Worm (Caenorhabditis elegans) whole organism, L2 larva: Measurements from ENCODE around the gene C46C2.7.

Source experiments
- C34F6.9 ChIP-seq: fragments of 150-350 bp; optimal IDR thresholded peaks from 2 replicates; lab custom pipeline; 2014; ENCODE audit warnings: missing biosample characterization, missing genetic modification characterization
- F13H6.1 ChIP-seq: sonication (generic microtip); optimal IDR thresholded peaks from 2 replicates; lab custom pipeline; 2016; ENCODE audit warnings: missing genetic modification characterization, missing compliant biosample characterization
- Y55F3AM.14 ChIP-seq: fragments of 200-800 bp; sonication (Bioruptor generic); optimal IDR thresholded peaks from 2 replicates; lab custom pipeline; 2018; ENCODE audit warnings: mild to moderate bottlenecking, missing genetic modification characterization, missing compliant biosample characterization
- ZK546.5 ChIP-seq: sonication (generic microtip); optimal IDR thresholded peaks from 2 replicates; lab custom pipeline; 2017; ENCODE audit warnings: missing biosample characterization, missing genetic modification characterization
- crh-2 ChIP-seq: sonication (generic microtip); optimal IDR thresholded peaks from 2 replicates; lab custom pipeline; 2017; ENCODE audit warnings: missing biosample characterization, missing genetic modification characterization
- dmd-4 ChIP-seq: sonication (generic microtip); optimal IDR thresholded peaks from 2 replicates; lab custom pipeline; 2017; ENCODE audit warnings: missing biosample characterization, missing genetic modification characterization
- fos-1 ChIP-seq: fragments of 150-350 bp; optimal IDR thresholded peaks from 2 replicates; lab custom pipeline; 2014; ENCODE audit warnings: missing biosample characterization, missing genetic modification characterization
- gmeb-1 ChIP-seq: fragments of 150-350 bp; optimal IDR thresholded peaks from 2 replicates; lab custom pipeline; 2014; ENCODE audit warnings: missing biosample characterization, missing genetic modification characterization
- lin-11 ChIP-seq: fragments of 150-350 bp; sonication (generic microtip); optimal IDR thresholded peaks from 2 replicates; lab custom pipeline; 2014; ENCODE audit warnings: missing biosample characterization, missing genetic modification characterization, inconsistent platforms, mixed read lengths
- lin-13 ChIP-seq: fragments of 150-350 bp; optimal IDR thresholded peaks from 2 replicates; lab custom pipeline; 2014; ENCODE audit warnings: missing biosample characterization, missing genetic modification reagents, missing genetic modification characterization
- lsy-2 ChIP-seq, 2 experiments: fragments of 150-350 bp in 1 of 2; sonication (generic microtip) in 1 of 2; optimal IDR thresholded peaks; 2 replicates each; lab custom pipeline; 2014 to 2017; ENCODE audit warnings: missing biosample characterization in 2 of 2, missing genetic modification characterization in 2 of 2
- mdl-1 ChIP-seq, 2 experiments: fragments of 150-350 bp in 1 of 2; sonication (generic microtip) in 1 of 2; optimal IDR thresholded peaks; 2 replicates each; lab custom pipeline; 2017; ENCODE audit warnings: missing biosample characterization in 2 of 2, missing genetic modification characterization in 2 of 2
- nhr-129 ChIP-seq: fragments of 150-350 bp; optimal IDR thresholded peaks from 2 replicates; lab custom pipeline; 2014; ENCODE audit warnings: missing biosample characterization, missing genetic modification characterization
- nhr-6 ChIP-seq: fragments of 150-350 bp; optimal IDR thresholded peaks from 2 replicates; lab custom pipeline; 2014; ENCODE audit warnings: missing biosample characterization, missing genetic modification characterization
- peb-1 ChIP-seq: fragments of 150-350 bp; optimal IDR thresholded peaks from 2 replicates; lab custom pipeline; 2014; ENCODE audit warnings: missing biosample characterization, missing genetic modification characterization
- sem-4 ChIP-seq: fragments of 150-350 bp; optimal IDR thresholded peaks from 2 replicates; lab custom pipeline; 2014; ENCODE audit warnings: missing biosample characterization, missing genetic modification reagents, missing genetic modification characterization
- sma-3 ChIP-seq: sonication (generic microtip); optimal IDR thresholded peaks from 2 replicates; lab custom pipeline; 2016; ENCODE audit warnings: missing genetic modification reagents, missing genetic modification characterization, missing compliant biosample characterization
- unc-62 ChIP-seq: fragments of 150-350 bp; optimal IDR thresholded peaks from 2 replicates; lab custom pipeline; 2014; ENCODE audit warnings: missing biosample characterization, missing genetic modification reagents, missing genetic modification characterization
- zag-1 ChIP-seq: fragments of 150-350 bp; optimal IDR thresholded peaks from 2 replicates; lab custom pipeline; 2014; ENCODE audit warnings: missing biosample characterization, missing genetic modification characterization
- ztf-4 ChIP-seq: fragments of 150-350 bp; optimal IDR thresholded peaks from 2 replicates; lab custom pipeline; 2014; ENCODE audit warnings: missing biosample characterization, missing genetic modification characterization

C46C2.7 gene

ce11 chrIV:9245423-9245822 is 50.8 kb downstream of the C46C2.7 start, which contains the start of gene Y11D7A.5:
Gene Y11D7A.5, minus strand, starts transcription at chrIV:9245523.
- no peak for TF ChIP-seq zag-1 (tag; lab: Kevin White, UChicago)
- TF ChIP-seq mdl-1 (tag; optimal IDR thresholded peaks at IDR 0.05; lab: Kevin White, UChicago): no peak
- no peak for TF ChIP-seq crh-2
- TF ChIP-seq ZK546.5 (tag; lab: Kevin White, UChicago): no peak
- TF ChIP-seq gmeb-1 (tag; lab: Kevin White, UChicago): no peak
- TF ChIP-seq dmd-4 (tag; lab: Kevin White, UChicago): no peak
- TF ChIP-seq lsy-2 (tag; optimal IDR thresholded peaks at IDR 0.05; lab: Kevin White, UChicago): no peak
- TF ChIP-seq Y55F3AM.14 (GFP tag; lab: Kevin White, UChicago): no peak
- TF ChIP-seq nhr-129 (tag; lab: Kevin White, UChicago): no peak
- TF ChIP-seq fos-1 (tag; lab: Kevin White, UChicago): no peak
- TF ChIP-seq unc-62 (GFP tag; lab: Kevin White, UChicago): no peak
- no peak for TF ChIP-seq ztf-4 (tag; lab: Kevin White, UChicago)
- no peak for TF ChIP-seq lin-13 (GFP tag; lab: Kevin White, UChicago)
- TF ChIP-seq sma-3 (GFP tag; lab: Kevin White, UChicago): no peak
- no peak for TF ChIP-seq sem-4 (tag; lab: Kevin White, UChicago)
- no peak for TF ChIP-seq lin-11
- TF ChIP-seq C34F6.9: no peak
- no peak for TF ChIP-seq peb-1 (tag; lab: Kevin White, UChicago)
- no peak for TF ChIP-seq F13H6.1 (tag; lab: Kevin White, UChicago)
- no peak for TF ChIP-seq nhr-6
